Worm (Caenorhabditis elegans): ENCODE data around the gene C16C8.27.

DNA sequence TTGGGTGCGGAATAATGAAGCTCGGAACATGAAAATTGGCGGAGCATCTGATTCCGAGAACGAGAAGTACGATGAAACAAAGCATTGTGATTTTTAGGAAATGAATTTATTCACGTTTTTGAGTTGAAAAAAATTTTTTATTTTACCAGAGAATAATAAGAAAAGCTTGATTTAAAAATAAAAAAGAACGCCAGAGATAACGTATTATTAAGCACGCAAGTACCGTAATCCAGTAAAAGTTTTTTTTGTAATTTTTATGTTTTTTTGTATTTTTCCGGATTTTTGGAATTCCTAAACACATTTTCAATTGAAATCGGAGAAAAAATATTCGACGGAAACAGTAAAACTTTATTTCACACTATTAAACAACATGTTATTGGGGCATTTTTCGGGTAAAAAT is 1.7 kb downstream of the C16C8.27 start, which contains the start of gene C16C8.22:
- TF ChIP-seq nhr-43 (tag; optimal IDR thresholded peaks at IDR 0.05; ENCODE audit: poor library complexity, severe bottlenecking) (no peak), pha-4 (tag; optimal IDR thresholded peaks at IDR 0.05) (no peak), snpc-4 (tag; optimal IDR thresholded peaks at IDR 0.05) (no peak), nhr-11 (tag; optimal IDR thresholded peaks at IDR 0.05) (no peak), fkh-10 (GFP tag; optimal IDR thresholded peaks at IDR 0.05) (no peak), skn-1 (tag; optimal IDR thresholded peaks at IDR 0.05) (no peak), aly-2 (tag; optimal IDR thresholded peaks at IDR 0.05) (no peak), R02D3.7 (tag; optimal IDR thresholded peaks at IDR 0.05) (no peak)

All from whole organism, L3 larva.